Worm (Caenorhabditis elegans): ENCODE data around the gene srbc-9.
A peak's percentile ranks its signal among the peaks of the same experiment; 100 is the strongest.
"Not testable (repeated sequence)": the region's sequence is repeated elsewhere in the genome, so short reads cannot be mapped to it uniquely, and the experiment has no call there.

srbc-9 gene

ce11 chrV:7454236-7454635 lies 36.0 kb downstream of the srbc-9 start, which contains the start of gene try-8:
try-8 (minus strand) TSS chrV:7454336.
- no peak for TF ChIP-seq hmbx-1 (tag; optimal IDR thresholded peaks at IDR 0.05)
- TF ChIP-seq ceh-13 (GFP tag; optimal IDR thresholded peaks at IDR 0.05): no peak
- no peak for TF ChIP-seq scrt-1 (GFP tag; IDR thresholded peaks at IDR 0.05)
- no peak for TF ChIP-seq pes-1 (GFP tag; IDR thresholded peaks at IDR 0.05)
- TF ChIP-seq flt-1 (GFP tag; IDR thresholded peaks at IDR 0.05): no peak
- no peak for TF ChIP-seq aly-1 (tag; optimal IDR thresholded peaks at IDR 0.05)
- TF ChIP-seq ets-7 (tag; optimal IDR thresholded peaks at IDR 0.05): no peak
- TF ChIP-seq sea-1 (GFP tag; conservative IDR thresholded peaks at IDR 0.05): no peak
- TF ChIP-seq tbx-11 (GFP tag; IDR thresholded peaks at IDR 0.05): no peak
- TF ChIP-seq tbx-37 (GFP tag; conservative IDR thresholded peaks at IDR 0.05): no peak
- no peak for TF ChIP-seq ceh-36 (tag; optimal IDR thresholded peaks at IDR 0.05)
- no peak for TF ChIP-seq B0310.2 (tag; optimal IDR thresholded peaks at IDR 0.05)
- no peak for TF ChIP-seq hmg-4 (GFP tag; optimal IDR thresholded peaks at IDR 0.05)
- TF ChIP-seq ama-1 (optimal IDR thresholded peaks at IDR 0.05): no peak
- TF ChIP-seq hnd-1 (tag; optimal IDR thresholded peaks at IDR 0.05): no peak
- TF ChIP-seq F13C5.2 (tag; optimal IDR thresholded peaks at IDR 0.05): no peak
- TF ChIP-seq tra-4 (tag; optimal IDR thresholded peaks at IDR 0.05): no peak

ce11 chrV:7451421-7451820 lies 38.8 kb downstream of the srbc-9 start, which contains the start of gene try-11:
try-11 (plus strand) TSS chrV:7451721.
- TF ChIP-seq tra-4 (tag; optimal IDR thresholded peaks at IDR 0.05) (no peak), ets-7 (tag; optimal IDR thresholded peaks at IDR 0.05) (no peak), pes-1 (GFP tag; IDR thresholded peaks at IDR 0.05) (no peak), hmg-4 (GFP tag; optimal IDR thresholded peaks at IDR 0.05) (no peak), flt-1 (GFP tag; IDR thresholded peaks at IDR 0.05) (no peak), ceh-13 (GFP tag; optimal IDR thresholded peaks at IDR 0.05) (no peak), tbx-11 (GFP tag; IDR thresholded peaks at IDR 0.05) (no peak), aly-1 (tag; optimal IDR thresholded peaks at IDR 0.05) (no peak), scrt-1 (GFP tag; IDR thresholded peaks at IDR 0.05) (no peak), B0310.2 (tag; optimal IDR thresholded peaks at IDR 0.05) (no peak), sea-1 (GFP tag; conservative IDR thresholded peaks at IDR 0.05) (no peak), ceh-36 (tag; optimal IDR thresholded peaks at IDR 0.05) (no peak)

- TF ChIP-seq aly-1 (tag; optimal IDR thresholded peaks at IDR 0.05) (no peak), ceh-13 (GFP tag; optimal IDR thresholded peaks at IDR 0.05) (no peak), flt-1 (GFP tag; IDR thresholded peaks at IDR 0.05) (no peak), sea-1 (GFP tag; conservative IDR thresholded peaks at IDR 0.05) (no peak), tbx-11 (GFP tag; IDR thresholded peaks at IDR 0.05) (no peak), ceh-36 (tag; optimal IDR thresholded peaks at IDR 0.05) (no peak), ama-1 (optimal IDR thresholded peaks at IDR 0.05) (no peak), hnd-1 (tag; optimal IDR thresholded peaks at IDR 0.05) (no peak), tbx-37 (GFP tag; conservative IDR thresholded peaks at IDR 0.05) (no peak), scrt-1 (GFP tag; IDR thresholded peaks at IDR 0.05) (no peak), F13C5.2 (tag; optimal IDR thresholded peaks at IDR 0.05) (no peak), hmbx-1 (tag; optimal IDR thresholded peaks at IDR 0.05) (no peak), tra-4 (tag; optimal IDR thresholded peaks at IDR 0.05) (no peak), pes-1 (GFP tag; IDR thresholded peaks at IDR 0.05) (no peak), hmg-4 (GFP tag; optimal IDR thresholded peaks at IDR 0.05) (no peak), ets-7 (tag; optimal IDR thresholded peaks at IDR 0.05) (no peak), B0310.2 (tag; optimal IDR thresholded peaks at IDR 0.05) (no peak)
Measured at ce11 chrV:7449303-7449827, 40.9 kb downstream of the srbc-9 start, which contains the start of gene try-12. try-12 (plus strand) TSS chrV:7449353.

ce11 chrV:7446965-7447364 lies 43.3 kb downstream of the srbc-9 start, which contains the start of gene F25E5.5:
F25E5.5 (plus strand) TSS chrV:7447265.
- no peak for TF ChIP-seq B0310.2 (tag; optimal IDR thresholded peaks at IDR 0.05)
- no peak for TF ChIP-seq hmg-4 (GFP tag; optimal IDR thresholded peaks at IDR 0.05)
- TF ChIP-seq tbx-37 (GFP tag; conservative IDR thresholded peaks at IDR 0.05): no peak
- TF ChIP-seq ceh-13 (GFP tag; optimal IDR thresholded peaks at IDR 0.05): no peak
- no peak for TF ChIP-seq ceh-36 (tag; optimal IDR thresholded peaks at IDR 0.05)
- TF ChIP-seq F13C5.2 (tag; optimal IDR thresholded peaks at IDR 0.05): no peak
- no peak for TF ChIP-seq hmbx-1 (tag; optimal IDR thresholded peaks at IDR 0.05)
- no peak for TF ChIP-seq tra-4 (tag; optimal IDR thresholded peaks at IDR 0.05)
- no peak for TF ChIP-seq aly-1 (tag; optimal IDR thresholded peaks at IDR 0.05)
- no peak for TF ChIP-seq flt-1 (GFP tag; IDR thresholded peaks at IDR 0.05)
- no peak for TF ChIP-seq scrt-1 (GFP tag; IDR thresholded peaks at IDR 0.05)
- no peak for TF ChIP-seq ets-7 (tag; optimal IDR thresholded peaks at IDR 0.05)
- TF ChIP-seq pes-1 (GFP tag; IDR thresholded peaks at IDR 0.05): no peak

- TF ChIP-seq tbx-11 (GFP tag; IDR thresholded peaks at IDR 0.05); sea-1 (GFP tag; conservative IDR thresholded peaks at IDR 0.05); ets-7 (tag; optimal IDR thresholded peaks at IDR 0.05): not testable (repeated sequence)
Measured at ce11 chrV:7444331-7444730, 45.9 kb downstream of the srbc-9 start, which contains the start of gene nhr-141. nhr-141 (plus strand) TSS chrV:7444661.

- peak; percentile 34; the same call in 1 of the 2 replicates for TF ChIP-seq tbx-37 (GFP tag; conservative IDR thresholded peaks at IDR 0.05)
- peak; percentile 85 for TF ChIP-seq sea-1 (GFP tag; conservative IDR thresholded peaks at IDR 0.05)
- 0 out of 2 replicates have a peak, but pooled peaks have one; percentile 35 for TF ChIP-seq scrt-1 (GFP tag; IDR thresholded peaks at IDR 0.05)
- peak; percentile 68; the same call in 1 of the 2 replicates for TF ChIP-seq tbx-11 (GFP tag; IDR thresholded peaks at IDR 0.05)
Measured at ce11 chrV:7443480-7443879, 46.8 kb downstream of the srbc-9 start.

- TF ChIP-seq ceh-36 (tag; optimal IDR thresholded peaks at IDR 0.05) (no peak), scrt-1 (GFP tag; IDR thresholded peaks at IDR 0.05) (no peak), sea-1 (GFP tag; conservative IDR thresholded peaks at IDR 0.05) (no peak), ceh-13 (GFP tag; optimal IDR thresholded peaks at IDR 0.05) (no peak), F13C5.2 (tag; optimal IDR thresholded peaks at IDR 0.05) (no peak), hnd-1 (tag; optimal IDR thresholded peaks at IDR 0.05) (no peak), tbx-11 (GFP tag; IDR thresholded peaks at IDR 0.05) (no peak), ets-7 (tag; optimal IDR thresholded peaks at IDR 0.05) (no peak), tra-4 (tag; optimal IDR thresholded peaks at IDR 0.05) (no peak)
Measured at ce11 chrV:7439807-7440206, 50.4 kb downstream of the srbc-9 start, which contains the start of gene try-13. try-13 (plus strand) TSS chrV:7440107.
